Fruit fly (Drosophila melanogaster) S2 (cell line): ENCODE data around the gene esc.

Experiments
- CG8478 ChIP-seq: fragments of >200 bp; optimal IDR thresholded peaks from 2 replicates; lab custom pipeline; 2018
- CTCF ChIP-seq, 2 experiments: fragments of >200 bp; optimal IDR thresholded peaks; 2 replicates each; lab custom pipeline; 2018

DNA sequence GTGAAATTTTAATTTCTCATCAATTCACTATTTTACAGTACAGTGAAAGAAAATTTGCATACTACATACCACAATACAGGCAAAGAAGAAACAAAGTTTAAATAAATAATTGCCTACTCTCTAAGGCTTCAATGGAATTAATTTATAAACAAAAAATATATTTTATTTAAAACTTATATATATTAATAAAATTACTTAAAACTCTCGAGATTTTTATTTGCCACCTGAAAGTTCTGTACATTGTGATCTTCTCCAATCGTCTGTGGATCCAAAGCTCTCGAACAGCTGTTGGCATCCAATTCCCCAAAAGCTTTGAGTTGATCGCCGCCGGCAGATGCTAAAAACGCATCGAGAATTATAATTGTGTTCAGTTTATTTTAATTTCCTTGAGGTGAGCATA is 20.5 kb upstream of the esc start, which contains the start of gene Mal-B2:
- TF ChIP-seq CG8478 (lab: Kevin White, UChicago) (no peak), CTCF (optimal IDR thresholded peaks at IDR 0.05; lab: Kevin White, UChicago) (no peak)
